Fruit fly (Drosophila melanogaster) whole organism: ENCODE results near the gene Cdk1.

ENCODE experiments used
- CG8478 ChIP-seq: fragments of >200 bp; optimal IDR thresholded peaks from 2 replicates; lab custom pipeline; 2018; ENCODE audit warnings: inconsistent platforms
- EcR ChIP-seq, 2 experiments: fragments of >200 bp; optimal IDR thresholded peaks; 2 replicates each; lab custom pipeline; 2017; ENCODE audit warnings: missing biosample characterization in 2 of 2, missing genetic modification characterization in 2 of 2, missing genetic modification reagents in 2 of 2
- psq ChIP-seq: fragments of >200 bp; optimal IDR thresholded peaks from 2 replicates; lab custom pipeline; 2017

DNA sequence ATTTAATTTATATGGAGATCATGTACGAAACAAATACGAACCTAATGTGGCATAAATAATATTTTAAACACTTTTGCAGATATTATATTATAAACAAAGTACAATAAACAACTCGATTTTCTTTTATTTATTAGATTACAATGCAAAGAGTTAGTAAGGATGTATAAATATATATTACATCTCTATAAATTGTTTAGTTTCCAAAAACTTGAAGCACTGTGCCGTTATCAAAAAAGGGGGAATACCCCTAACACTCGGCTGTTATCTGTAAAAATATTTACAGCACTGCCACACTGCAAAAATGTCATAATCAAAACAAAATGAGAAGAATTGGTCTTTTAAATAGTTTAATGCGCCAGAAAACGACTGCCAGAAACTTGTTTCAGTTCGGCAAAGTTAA, 42.5 kb upstream of the Cdk1 start, which contains the start of gene CG5188:
- TF ChIP-seq EcR (GFP tag; optimal IDR thresholded peaks at IDR 0.05; lab: Kevin White, UChicago) (no peak), CG8478 (no peak), psq (lab: Kevin White, UChicago) (no peak)
